Worm (Caenorhabditis elegans): ENCODE data around the gene C14A6.3.

The C14A6.3 gene

DNA sequence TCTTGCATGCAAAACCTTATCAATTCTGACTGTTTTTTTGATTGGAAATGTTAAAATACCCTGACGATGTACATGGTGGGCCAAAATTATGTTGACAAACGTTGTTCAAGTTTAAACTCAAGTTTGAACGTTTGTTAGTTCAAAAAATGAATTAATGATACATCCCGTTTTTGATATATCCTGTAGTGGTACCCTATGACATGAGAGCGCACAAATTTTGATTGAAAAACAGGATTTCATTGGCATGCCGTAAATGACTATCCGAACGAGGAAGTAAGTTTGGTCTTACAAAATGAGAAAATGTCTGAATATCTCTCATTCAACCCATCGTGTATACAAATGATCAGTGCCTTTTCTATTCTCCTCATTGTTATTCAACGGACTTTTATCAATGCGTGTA, 5.0 kb upstream of the C14A6.3 start, which contains the start of gene Y37H2A.11:
Gene Y37H2A.11 (plus strand): TSS at position 301 of the 400 bp plus-strand sequence.
- TF ChIP-seq nfya-2 (GFP tag; IDR thresholded peaks at IDR 0.05) (no peak), ztf-3 (GFP tag; optimal IDR thresholded peaks at IDR 0.05) (no peak), cebp-1 (GFP tag; IDR thresholded peaks at IDR 0.05) (no peak), cebp-1 (tag; optimal IDR thresholded peaks at IDR 0.05) (no peak), efl-1 (GFP tag; optimal IDR thresholded peaks at IDR 0.05) (no peak), hlh-26 (GFP tag; conservative IDR thresholded peaks at IDR 0.05) (no peak), aptf-2 (GFP tag; conservative IDR thresholded peaks at IDR 0.05) (no peak)

DNA sequence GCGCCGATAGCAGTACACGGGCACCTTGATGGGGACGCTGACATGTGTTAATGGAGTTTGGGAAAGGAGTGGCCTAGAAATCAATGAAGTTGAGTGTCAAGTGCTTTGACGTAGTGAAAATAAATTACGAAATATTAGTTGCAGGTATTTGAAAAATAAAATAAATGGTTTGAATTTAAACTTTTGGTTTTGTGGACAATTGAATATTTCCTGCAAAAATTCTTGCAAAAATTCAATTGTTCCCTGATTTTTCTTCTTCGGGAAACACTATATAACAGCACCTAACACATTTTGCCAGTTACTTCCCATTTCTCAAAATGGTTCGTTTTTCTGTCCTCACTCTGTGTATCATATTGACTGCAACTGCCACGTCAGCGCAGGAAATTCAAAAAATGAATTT, 3.6 kb upstream of the C14A6.3 start, which contains the start of gene Y37H2A.13:
Gene Y37H2A.13 (plus strand): TSS at position 301 of the 400 bp plus-strand sequence.
- TF ChIP-seq B0035.1 (tag; optimal IDR thresholded peaks at IDR 0.05), result no peak
- TF ChIP-seq B0261.1 (tag; optimal IDR thresholded peaks at IDR 0.05), result no peak
- no peak for TF ChIP-seq cebp-1 (GFP tag; IDR thresholded peaks at IDR 0.05)
- TF ChIP-seq cebp-1 (tag; optimal IDR thresholded peaks at IDR 0.05), result no peak
- TF ChIP-seq ztf-26 (tag; optimal IDR thresholded peaks at IDR 0.05), result no peak
- TF ChIP-seq ztf-22 (GFP tag; optimal IDR thresholded peaks at IDR 0.05), result no peak
- TF ChIP-seq fkh-3 (tag; optimal IDR thresholded peaks at IDR 0.05), result no peak
- TF ChIP-seq nhr-120 (GFP tag; IDR thresholded peaks at IDR 0.05), result no peak
- no peak for TF ChIP-seq D2030.7 (GFP tag; IDR thresholded peaks at IDR 0.05)
- no peak for TF ChIP-seq B0019.2 (GFP tag; conservative IDR thresholded peaks at IDR 0.05)
- TF ChIP-seq unc-130 (GFP tag; optimal IDR thresholded peaks at IDR 0.05), result no peak
- no peak for TF ChIP-seq gei-17 (GFP tag; optimal IDR thresholded peaks at IDR 0.05)
- no peak for TF ChIP-seq hlh-26 (GFP tag; conservative IDR thresholded peaks at IDR 0.05)
- TF ChIP-seq let-607 (tag; optimal IDR thresholded peaks at IDR 0.05), result no peak
- TF ChIP-seq tbx-9 (tag; optimal IDR thresholded peaks at IDR 0.05; ENCODE audit: borderline replicate concordance), result no peak
- TF ChIP-seq let-526 (GFP tag; IDR thresholded peaks at IDR 0.05), result no peak
- no peak for TF ChIP-seq Y53G8AR.9 (GFP tag; conservative IDR thresholded peaks at IDR 0.05)
- TF ChIP-seq lir-1 (GFP tag; conservative IDR thresholded peaks at IDR 0.05), result no peak
- TF ChIP-seq F10E7.11 (tag; optimal IDR thresholded peaks at IDR 0.05), result no peak
- TF ChIP-seq F23B12.7 (tag; optimal IDR thresholded peaks at IDR 0.05; ENCODE audit: insufficient read depth), result no peak

DNA sequence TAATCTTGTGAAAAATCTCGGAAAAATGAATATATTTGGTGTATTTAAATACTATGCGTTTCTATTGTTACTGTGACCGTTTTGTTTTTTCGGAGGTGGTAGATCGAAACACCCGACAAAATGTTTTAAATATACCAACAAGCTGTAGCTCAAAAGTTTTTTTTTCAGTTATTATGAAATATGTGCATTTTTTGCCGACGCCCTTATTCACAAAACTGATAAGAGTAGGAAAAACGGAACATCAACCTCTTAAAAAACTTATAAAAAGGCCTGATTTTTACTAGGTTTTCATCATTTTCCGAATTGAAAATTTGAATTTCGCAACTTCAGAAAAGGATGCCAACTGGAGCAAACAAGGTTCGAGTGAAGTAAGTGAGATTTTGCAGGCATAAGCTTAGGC, 2.7 kb upstream of the C14A6.3 start, which contains the start of gene Y37H2A.14:
Gene Y37H2A.14 (plus strand): TSS at position 301 of the 400 bp plus-strand sequence.
- TF ChIP-seq cebp-1 (GFP tag; IDR thresholded peaks at IDR 0.05) (no peak), cebp-1 (tag; optimal IDR thresholded peaks at IDR 0.05) (peak; percentile 77), chd-7 (tag; optimal IDR thresholded peaks at IDR 0.05) (no peak), egl-18 (GFP tag; IDR thresholded peaks at IDR 0.05) (no peak)

DNA sequence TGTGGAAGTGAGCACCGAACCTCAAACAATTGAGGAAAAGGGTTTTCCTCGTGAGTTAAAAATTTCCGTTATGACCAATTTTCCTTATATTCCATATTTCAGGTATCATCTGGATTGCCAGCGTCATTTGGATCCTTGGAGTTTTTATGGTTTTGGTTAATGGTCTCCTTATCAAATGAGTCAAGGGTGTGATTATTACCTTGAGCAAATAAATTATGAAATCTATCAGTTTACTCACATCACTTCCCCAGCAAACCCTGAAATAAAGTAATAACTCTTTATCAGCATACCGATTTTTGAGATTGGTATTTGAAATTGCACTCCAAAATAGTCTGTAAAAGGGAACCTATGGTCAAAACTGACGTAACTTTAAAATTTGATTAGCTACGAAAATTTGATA, 1.7 kb upstream of the C14A6.3 start:
- no peak for TF ChIP-seq egl-44 (GFP tag; IDR thresholded peaks at IDR 0.05)

DNA sequence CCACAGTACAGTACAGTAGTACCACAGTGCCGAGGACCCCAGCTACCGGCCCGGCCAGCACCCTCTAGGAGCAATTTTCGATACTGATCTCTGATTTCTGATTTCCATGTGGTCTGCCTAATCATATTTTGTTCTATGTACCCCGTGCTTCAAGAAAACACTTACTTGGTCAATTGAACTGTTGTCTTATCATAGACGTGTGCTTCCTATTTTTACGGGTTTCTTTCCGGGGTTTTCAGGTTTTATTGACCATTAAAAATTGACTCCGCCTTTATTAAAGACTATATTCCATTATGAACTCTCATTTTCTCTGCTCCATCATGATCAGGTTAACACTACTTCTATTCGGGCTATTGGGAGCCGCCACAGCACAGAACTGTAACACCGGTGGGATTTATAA, 11.5 kb downstream of the C14A6.3 start, which contains the start of gene clec-48:
Gene clec-48 (plus strand): TSS at position 320 of the 400 bp plus-strand sequence.
- TF ChIP-seq atf-7 (tag; optimal IDR thresholded peaks at IDR 0.05) (no peak), ztf-22 (GFP tag; optimal IDR thresholded peaks at IDR 0.05) (no peak), F52B5.7 (tag; optimal IDR thresholded peaks at IDR 0.05) (no peak), bed-2 (GFP tag; IDR thresholded peaks at IDR 0.05) (no peak), nhr-80 (tag; optimal IDR thresholded peaks at IDR 0.05) (peak; percentile 9), B0019.2 (GFP tag; conservative IDR thresholded peaks at IDR 0.05) (no peak)

All from whole organism, young adult.